Fruit fly (Drosophila melanogaster): ENCODE results near the gene Indy.

DNA sequence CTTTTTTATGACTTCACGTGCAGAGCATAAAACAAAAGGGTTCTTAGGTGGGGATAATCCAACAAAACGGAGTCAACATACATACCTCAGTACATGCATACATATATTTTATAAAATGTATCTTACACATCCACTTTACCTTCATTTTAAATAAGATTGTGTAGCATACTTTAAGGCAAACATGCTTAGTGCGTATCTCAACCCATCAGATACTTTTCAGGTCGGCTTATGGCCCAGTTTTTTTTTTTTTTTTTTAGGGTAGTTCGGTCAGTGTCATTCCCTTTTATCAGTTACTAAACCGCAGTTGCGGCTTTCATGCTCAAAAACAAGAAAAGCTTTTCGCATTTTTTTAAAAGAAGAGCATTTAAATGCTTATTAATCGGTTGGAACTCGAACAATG lies 45.9 kb upstream of the Indy start, which contains the start of gene NijB:
- TF ChIP-seq toe (GFP tag; optimal IDR thresholded peaks at IDR 0.05): no peak
- TF ChIP-seq kay (GFP tag; ENCODE audit: borderline replicate concordance): no peak
- no peak for TF ChIP-seq cnc (optimal IDR thresholded peaks at IDR 0.05)
- no peak for TF ChIP-seq CG12768 (GFP tag; optimal IDR thresholded peaks at IDR 0.05)
- no peak for TF ChIP-seq CG7045 (GFP tag; optimal IDR thresholded peaks at IDR 0.05)
- TF ChIP-seq CG7101 (tag; optimal IDR thresholded peaks at IDR 0.05): no peak
- TF ChIP-seq cic (GFP tag; optimal IDR thresholded peaks at IDR 0.05): no peak
- TF ChIP-seq CG11617 (GFP tag; optimal IDR thresholded peaks at IDR 0.05): no peak
